Worm (Caenorhabditis elegans) whole organism, L1 larva: ENCODE results near the gene fbxa-95.

Source experiments
- C16A3.4 ChIP-seq: fragments of 150-350 bp; optimal IDR thresholded peaks from 2 replicates; lab custom pipeline; 2014; ENCODE audit warnings: missing biosample characterization, missing genetic modification characterization
- elt-3 ChIP-seq, 6 experiments: fragments of 150-350 bp in 1 of 6; sonication (generic microtip); optimal IDR thresholded peaks; 2 replicates each; lab custom pipeline; 2017 to 2018; ENCODE audit warnings: missing biosample characterization in 6 of 6, missing genetic modification characterization in 6 of 6, inconsistent platforms in 1 of 6
- fos-1 ChIP-seq: fragments of 150-350 bp; optimal IDR thresholded peaks from 2 replicates; lab custom pipeline; 2014; ENCODE audit warnings: missing biosample characterization, missing genetic modification characterization
- grh-1 ChIP-seq: fragments of 200-800 bp; sonication (Bioruptor generic); IDR thresholded peaks from 2 replicates; pipeline ENCODE4 v1.3.6; 2022; ENCODE audit warnings: missing genetic modification reagents, missing genetic modification characterization, missing compliant biosample characterization
- hlh-4 ChIP-seq: sonication (generic microtip); optimal IDR thresholded peaks from 2 replicates; lab custom pipeline; 2016; ENCODE audit warnings: mild to moderate bottlenecking, missing genetic modification characterization, missing compliant biosample characterization
- irx-1 ChIP-seq: sonication (generic microtip); optimal IDR thresholded peaks from 2 replicates; lab custom pipeline; 2016; ENCODE audit warnings: missing genetic modification characterization, missing compliant biosample characterization
- lin-14 ChIP-seq: fragments of 200-800 bp; sonication (Bioruptor generic); optimal IDR thresholded peaks from 2 replicates; lab custom pipeline; 2018; ENCODE audit warnings: mild to moderate bottlenecking, missing genetic modification characterization, moderate library complexity, missing compliant biosample characterization
- mdl-1 ChIP-seq, 2 experiments: fragments of 150-350 bp; optimal IDR thresholded peaks; 2 replicates each; lab custom pipeline; 2014 to 2017; ENCODE audit warnings: missing biosample characterization in 2 of 2, missing genetic modification characterization in 2 of 2, inconsistent platforms in 1 of 2
- nhr-28 ChIP-seq: fragments of 150-350 bp; optimal IDR thresholded peaks from 2 replicates; lab custom pipeline; 2014; ENCODE audit warnings: missing biosample characterization, missing genetic modification characterization
- rnt-1 ChIP-seq: sonication (generic microtip); optimal IDR thresholded peaks from 2 replicates; lab custom pipeline; 2016; ENCODE audit warnings: mild to moderate bottlenecking, missing genetic modification characterization, moderate library complexity, missing compliant biosample characterization
- skn-1 ChIP-seq: fragments of 150-350 bp; optimal IDR thresholded peaks from 2 replicates; lab custom pipeline; 2014; ENCODE audit warnings: missing biosample characterization, missing genetic modification characterization
- snu-23 ChIP-seq: sonication (generic microtip); optimal IDR thresholded peaks from 2 replicates; lab custom pipeline; 2016; ENCODE audit warnings: missing genetic modification characterization, missing compliant biosample characterization
- tbx-2 ChIP-seq: sonication (generic microtip); optimal IDR thresholded peaks from 2 replicates; lab custom pipeline; 2016; ENCODE audit warnings: missing genetic modification characterization, missing compliant biosample characterization
- ztf-4 ChIP-seq: fragments of 150-350 bp; optimal IDR thresholded peaks from 2 replicates; lab custom pipeline; 2014; ENCODE audit warnings: missing biosample characterization, missing genetic modification characterization

ce11 chrV:15533864-15534263 is 37.4 kb upstream of the fbxa-95 start, which contains the start of gene F21A3.2:
- TF ChIP-seq rnt-1 (tag; lab: Kevin White, UChicago): no peak
- no peak for TF ChIP-seq mdl-1 (tag; optimal IDR thresholded peaks at IDR 0.05; lab: Kevin White, UChicago)
- no peak for TF ChIP-seq ztf-4 (tag; lab: Kevin White, UChicago)
- no peak for TF ChIP-seq hlh-4 (tag; lab: Kevin White, UChicago)
- TF ChIP-seq fos-1 (tag; lab: Kevin White, UChicago): no peak
- no peak for TF ChIP-seq skn-1 (tag; lab: Kevin White, UChicago)
- no peak for TF ChIP-seq nhr-28 (tag; lab: Kevin White, UChicago)
- no peak for TF ChIP-seq tbx-2 (tag; lab: Kevin White, UChicago)
- TF ChIP-seq irx-1 (tag; lab: Kevin White, UChicago): no peak
- TF ChIP-seq lin-14 (GFP tag; lab: Kevin White, UChicago): no peak
- TF ChIP-seq snu-23: no peak
- TF ChIP-seq elt-3 (tag; optimal IDR thresholded peaks at IDR 0.05; lab: Kevin White, UChicago): no peak
- no peak for TF ChIP-seq C16A3.4 (tag; lab: Kevin White, UChicago)
- no peak for TF ChIP-seq grh-1 (GFP tag; lab: Robert Waterston, UW)
